Worm (Caenorhabditis elegans): ENCODE results near the gene chl-1.

DNA sequence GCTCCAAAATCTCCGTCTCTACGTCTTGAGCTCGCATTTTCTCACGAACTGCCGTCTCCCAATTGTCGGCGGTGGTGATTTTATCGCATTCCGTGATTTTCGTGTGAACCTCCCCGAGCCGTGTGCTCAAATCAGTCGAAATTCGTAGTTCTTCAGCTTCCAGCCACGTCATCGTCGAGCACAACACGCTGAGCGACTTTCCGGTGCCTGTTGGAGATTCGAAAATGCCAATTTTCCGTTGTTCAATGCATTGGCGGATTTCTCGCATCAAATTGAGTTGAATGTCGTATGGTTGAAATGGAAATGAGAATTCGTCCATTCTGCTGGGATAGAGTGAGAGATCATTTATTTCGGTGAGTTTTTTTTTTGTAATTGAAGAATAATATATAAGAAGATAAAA lies at the start of gene chl-1, which contains the start of gene M03C11.3:
- TF ChIP-seq unc-62 (GFP tag; optimal IDR thresholded peaks at IDR 0.05) (no peak), snpc-4 (tag; optimal IDR thresholded peaks at IDR 0.05) (no peak), nhr-10 (tag; optimal IDR thresholded peaks at IDR 0.05) (no peak)
